Fruit fly (Drosophila melanogaster) whole organism: Measurements from ENCODE around the gene CG32036.

Experiments
- Dll ChIP-seq: fragments of >200 bp; optimal IDR thresholded peaks from 2 replicates; lab custom pipeline; 2017
- pan ChIP-seq: fragments of >200 bp; optimal IDR thresholded peaks from 2 replicates; lab custom pipeline; 2017

DNA sequence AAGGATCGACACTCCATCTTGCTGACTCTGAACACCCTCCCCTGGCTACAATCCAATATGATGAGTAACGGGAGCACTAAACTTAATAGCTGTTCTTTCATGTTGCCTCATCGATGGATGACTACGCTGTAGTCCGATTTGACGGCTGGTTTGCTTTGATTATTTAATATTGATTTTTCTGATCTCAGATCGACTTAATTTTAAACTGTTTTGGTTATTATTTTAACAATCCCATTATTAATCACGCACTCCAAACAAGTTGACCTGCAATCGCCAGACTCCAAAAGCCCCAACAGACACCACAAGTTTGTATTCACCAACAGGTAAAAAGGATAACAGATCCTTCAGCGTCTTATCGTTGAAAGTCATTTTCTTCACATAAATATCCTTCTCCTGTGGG is 23.5 kb upstream of the CG32036 start, which contains the start of gene CG33703:
- TF ChIP-seq pan (no peak), Dll (lab: Kevin White, UChicago) (no peak)
